Fruit fly (Drosophila melanogaster): Measurements from ENCODE around the gene vanin-like.

Gene vanin-like

dm6 chrX:6225472-6226049, 23.2 kb upstream of the vanin-like start, which contains the start of gene dtn (continued):
- no peak for TF ChIP-seq zen (tag; optimal IDR thresholded peaks at IDR 0.05)
- TF ChIP-seq Opbp (GFP tag; IDR thresholded peaks at IDR 0.05; ENCODE audit: partially characterized antibody), result 0 out of 3 replicates have a peak, but pooled peaks have one; percentile 13
- TF ChIP-seq bab2 (GFP tag; optimal IDR thresholded peaks at IDR 0.05), result no peak
- no peak for TF ChIP-seq dpn (GFP tag; optimal IDR thresholded peaks at IDR 0.05)
- TF ChIP-seq CG10543 (GFP tag; optimal IDR thresholded peaks at IDR 0.05), result no peak
- TF ChIP-seq HLH3B (GFP tag; IDR thresholded peaks at IDR 0.05), result no peak
- TF ChIP-seq CG16815 (GFP tag; optimal IDR thresholded peaks at IDR 0.05), result no peak
- TF ChIP-seq Sox100B (GFP tag; optimal IDR thresholded peaks at IDR 0.05), result no peak
- peak; percentile 78 for TF ChIP-seq CG4617 (GFP tag; optimal IDR thresholded peaks at IDR 0.05; ENCODE audit: borderline replicate concordance)
- TF ChIP-seq B-H2 (GFP tag; optimal IDR thresholded peaks at IDR 0.05), result no peak
- TF ChIP-seq CG9727 (GFP tag; optimal IDR thresholded peaks at IDR 0.05), result no peak
- TF ChIP-seq CG4854 (GFP tag; optimal IDR thresholded peaks at IDR 0.05), result no peak
- TF ChIP-seq Six4 (GFP tag; optimal IDR thresholded peaks at IDR 0.05), result no peak
- TF ChIP-seq GATAe (GFP tag; conservative IDR thresholded peaks at IDR 0.05), result no peak
- no peak for TF ChIP-seq abd-A (tag; optimal IDR thresholded peaks at IDR 0.05)
- no peak for TF ChIP-seq CG9876 (GFP tag; optimal IDR thresholded peaks at IDR 0.05)
- no peak for TF ChIP-seq gcm (GFP tag; optimal IDR thresholded peaks at IDR 0.05)
- no peak for TF ChIP-seq gt (GFP tag; IDR thresholded peaks at IDR 0.05)
- TF ChIP-seq sob (GFP tag; IDR thresholded peaks at IDR 0.05), result 0 out of 2 replicates have a peak, but pooled peaks have one; percentile 24
- no peak for TF ChIP-seq CG1647 (GFP tag; optimal IDR thresholded peaks at IDR 0.05)
- TF ChIP-seq CG12236 (GFP tag; optimal IDR thresholded peaks at IDR 0.05), result no peak
- TF ChIP-seq disco-r (GFP tag; optimal IDR thresholded peaks at IDR 0.05), result no peak
- no peak for TF ChIP-seq CG2199 (GFP tag; IDR thresholded peaks at IDR 0.05)
- TF ChIP-seq CG11247 (GFP tag; IDR thresholded peaks at IDR 0.05), result no peak
- TF ChIP-seq sima (GFP tag; optimal IDR thresholded peaks at IDR 0.05), result no peak
- no peak for TF ChIP-seq knrl (GFP tag; IDR thresholded peaks at IDR 0.05; ENCODE audit: partially characterized antibody)
- peak; percentile 61 for TF ChIP-seq ewg (GFP tag; optimal IDR thresholded peaks at IDR 0.05)
- no peak for TF ChIP-seq lilli (GFP tag; optimal IDR thresholded peaks at IDR 0.05)
- no peak for TF ChIP-seq CG33557 (GFP tag; optimal IDR thresholded peaks at IDR 0.05)
- no peak for TF ChIP-seq ttk (GFP tag; IDR thresholded peaks at IDR 0.05)
- no peak for TF ChIP-seq jumu (GFP tag; optimal IDR thresholded peaks at IDR 0.05)
- TF ChIP-seq Hr78 (GFP tag; optimal IDR thresholded peaks at IDR 0.05), result no peak
- TF ChIP-seq her (GFP tag; optimal IDR thresholded peaks at IDR 0.05), result no peak
- peak; percentile 72 for TF ChIP-seq pzg (GFP tag; optimal IDR thresholded peaks at IDR 0.05)
- TF ChIP-seq hth (optimal IDR thresholded peaks at IDR 0.05), result no peak
- TF ChIP-seq nerfin-1 (tag; optimal IDR thresholded peaks at IDR 0.05), result peak; percentile 73
- TF ChIP-seq lov (optimal IDR thresholded peaks at IDR 0.05), result no peak
- no peak for TF ChIP-seq lov (GFP tag; IDR thresholded peaks at IDR 0.05)
- no peak for TF ChIP-seq CG32532 (GFP tag; IDR thresholded peaks at IDR 0.05)
- TF ChIP-seq CG6254 (GFP tag; optimal IDR thresholded peaks at IDR 0.05), result no peak
- TF ChIP-seq tgo (GFP tag; IDR thresholded peaks at IDR 0.05), result no peak
- TF ChIP-seq gfzf (GFP tag; optimal IDR thresholded peaks at IDR 0.05), result peak; percentile 85
- no peak for TF ChIP-seq CG17186 (GFP tag; optimal IDR thresholded peaks at IDR 0.05)
- no peak for TF ChIP-seq unpg (GFP tag; optimal IDR thresholded peaks at IDR 0.05)
- TF ChIP-seq CG11093 (GFP tag; IDR thresholded peaks at IDR 0.05), result no peak
- peak; percentile 62; the same call in 1 of the 4 replicates for TF ChIP-seq chinmo (GFP tag; IDR thresholded peaks at IDR 0.05; ENCODE audit: partially characterized antibody)
- TF ChIP-seq HmgZ (tag; optimal IDR thresholded peaks at IDR 0.05), result no peak
- TF ChIP-seq tll (GFP tag; optimal IDR thresholded peaks at IDR 0.05), result peak in 1 of 2 experiments; percentile 20
- no peak for TF ChIP-seq CTCF (GFP tag; optimal IDR thresholded peaks at IDR 0.05)
- no peak for TF ChIP-seq CG18619 (GFP tag; optimal IDR thresholded peaks at IDR 0.05)
- no peak for TF ChIP-seq Doc2 (GFP tag; IDR thresholded peaks at IDR 0.05)
